Fruit fly (Drosophila melanogaster) whole organism, embryonic: Measurements from ENCODE around the gene CG9992.

Experiments used
- B-H2 ChIP-seq: fragments of 200-800 bp; sonication (Bioruptor generic); optimal IDR thresholded peaks from 2 replicates; lab custom pipeline; 2018; ENCODE audit warnings: missing biosample characterization, mild to moderate bottlenecking, missing genetic modification characterization
- CG11398 ChIP-seq: fragments of 200-800 bp; sonication (Bioruptor generic); optimal IDR thresholded peaks from 2 replicates; lab custom pipeline; 2016; ENCODE audit warnings: missing biosample characterization, missing genetic modification characterization
- CG13287 ChIP-seq: fragments of 200-800 bp; sonication (Bioruptor generic); IDR thresholded peaks from 2 replicates; pipeline ENCODE4 v1.3.6; 2022; ENCODE audit warnings: missing biosample characterization, missing genetic modification characterization; ENCODE audit not compliant: partially characterized antibody
- CG2199 ChIP-seq: fragments of 200-800 bp; sonication (Bioruptor generic); IDR thresholded peaks from 3 replicates; pipeline ENCODE4 v1.3.6; 2022; ENCODE audit warnings: missing biosample characterization, missing genetic modification characterization
- CG34224 ChIP-seq: fragments of 200-800 bp; sonication (Bioruptor generic); IDR thresholded peaks from 3 replicates; pipeline ENCODE4 v1.3.6; 2022; ENCODE audit warnings: missing biosample characterization, missing genetic modification characterization; ENCODE audit not compliant: partially characterized antibody
- CG34376 ChIP-seq: fragments of 200-800 bp; sonication (Bioruptor generic); optimal IDR thresholded peaks from 2 replicates; lab custom pipeline; 2018; ENCODE audit warnings: missing biosample characterization, mild to moderate bottlenecking, missing genetic modification characterization
- CG5180 ChIP-seq: fragments of 200-800 bp; sonication (Bioruptor generic); optimal IDR thresholded peaks from 3 replicates; lab custom pipeline; 2017; ENCODE audit warnings: missing biosample characterization, missing genetic modification characterization, mild to moderate bottlenecking, moderate library complexity, missing genetic modification reagents
- CG8281 ChIP-seq: fragments of 200-800 bp; sonication (Bioruptor generic); optimal IDR thresholded peaks from 2 replicates; lab custom pipeline; 2018; ENCODE audit warnings: missing biosample characterization, mild to moderate bottlenecking, missing genetic modification characterization, moderate library complexity
- CG8290 ChIP-seq, 3 experiments: fragments of 200-800 bp; sonication (Bioruptor generic); optimal IDR thresholded peaks; 2 replicates each; lab custom pipeline; 2016 to 2019; ENCODE audit warnings: missing biosample characterization in 3 of 3, missing genetic modification characterization in 3 of 3, mild to moderate bottlenecking in 2 of 3, moderate library complexity in 1 of 3
- CG9817 ChIP-seq: fragments of 200-800 bp; sonication (Bioruptor generic); optimal IDR thresholded peaks from 2 replicates; lab custom pipeline; 2018; ENCODE audit warnings: missing biosample characterization, mild to moderate bottlenecking, missing genetic modification characterization, moderate library complexity
- D ChIP-seq, 2 experiments: fragments of 200-800 bp in 1 of 2; fragments of >200 bp in 1 of 2; sonication (Bioruptor generic) in 1 of 2; optimal IDR thresholded peaks; 2 replicates in 1 of 2; 3 replicates in 1 of 2; lab custom pipeline; 2017; ENCODE audit warnings: mild to moderate bottlenecking in 1 of 2, missing biosample characterization in 1 of 2, missing genetic modification characterization in 1 of 2, missing genetic modification reagents in 1 of 2
- Deaf1 ChIP-seq: fragments of 200-800 bp; optimal IDR thresholded peaks from 3 replicates; lab custom pipeline; 2019; ENCODE audit warnings: missing biosample characterization, mild to moderate bottlenecking, missing genetic modification characterization, moderate library complexity
- Dek ChIP-seq: fragments of 200-800 bp; sonication (Bioruptor generic); optimal IDR thresholded peaks from 3 replicates; lab custom pipeline; 2019; ENCODE audit warnings: missing biosample characterization, mild to moderate bottlenecking, missing genetic modification characterization, moderate library complexity
- Doc3 ChIP-seq: fragments of 200-800 bp; sonication (Bioruptor generic); IDR thresholded peaks from 3 replicates; pipeline ENCODE4 v1.3.6; 2022; ENCODE audit warnings: missing biosample characterization, missing genetic modification characterization; ENCODE audit not compliant: partially characterized antibody
- Drgx ChIP-seq: fragments of 200-800 bp; sonication (Bioruptor generic); IDR thresholded peaks from 2 replicates; pipeline ENCODE4 v1.3.6; 2022; ENCODE audit warnings: missing biosample characterization, missing genetic modification characterization
- HLHmδ ChIP-seq: fragments of 200-800 bp; sonication (Bioruptor generic); optimal IDR thresholded peaks from 2 replicates; lab custom pipeline; 2018; ENCODE audit warnings: missing biosample characterization, mild to moderate bottlenecking, missing genetic modification characterization, moderate library complexity
- Hr78 ChIP-seq, 2 experiments: fragments of 200-800 bp in 1 of 2; fragments of >200 bp in 1 of 2; sonication (Bioruptor generic) in 1 of 2; optimal IDR thresholded peaks; 2 replicates each; lab custom pipeline; 2017 to 2019; ENCODE audit warnings: missing biosample characterization in 2 of 2, missing genetic modification characterization in 2 of 2, mild to moderate bottlenecking in 1 of 2, moderate library complexity in 1 of 2
- Jarid2 ChIP-seq: fragments of 200-800 bp; sonication (Bioruptor generic); optimal IDR thresholded peaks from 3 replicates; lab custom pipeline; 2017; ENCODE audit warnings: mild to moderate bottlenecking, missing biosample characterization, missing genetic modification reagents, missing genetic modification characterization
- NC2α ChIP-seq: fragments of 200-800 bp; sonication (Bioruptor generic); optimal IDR thresholded peaks from 2 replicates; lab custom pipeline; 2016; ENCODE audit warnings: missing biosample characterization, missing genetic modification characterization
- Neu2 ChIP-seq: fragments of 200-800 bp; sonication (Bioruptor generic); optimal IDR thresholded peaks from 3 replicates; lab custom pipeline; 2016; ENCODE audit warnings: missing biosample characterization, missing genetic modification characterization, borderline replicate concordance
- Pdp1 ChIP-seq, 2 experiments: fragments of 200-800 bp; sonication (Bioruptor generic); optimal IDR thresholded peaks; 3 replicates each; lab custom pipeline; 2016; ENCODE audit warnings: missing biosample characterization in 2 of 2, missing genetic modification characterization in 2 of 2, mild to moderate bottlenecking in 1 of 2, moderate library complexity in 1 of 2
- Spps ChIP-seq: fragments of 200-800 bp; sonication (Bioruptor generic); optimal IDR thresholded peaks from 2 replicates; lab custom pipeline; 2018; ENCODE audit warnings: missing biosample characterization, mild to moderate bottlenecking, missing genetic modification characterization
- Taf1 ChIP-seq: fragments of 200-800 bp; sonication (Bioruptor generic); IDR thresholded peaks from 2 replicates; pipeline ENCODE4 v1.3.6; 2022; ENCODE audit warnings: missing biosample characterization, missing genetic modification characterization
- abd-A ChIP-seq: fragments of 200-800 bp; sonication (Bioruptor generic); optimal IDR thresholded peaks from 3 replicates; lab custom pipeline; 2019; ENCODE audit warnings: missing biosample characterization, mild to moderate bottlenecking, missing genetic modification characterization, moderate library complexity
- cg ChIP-seq: fragments of 200-800 bp; sonication (Bioruptor generic); optimal IDR thresholded peaks from 3 replicates; lab custom pipeline; 2019; ENCODE audit warnings: missing biosample characterization, mild to moderate bottlenecking, missing genetic modification characterization, moderate library complexity
- chinmo ChIP-seq: fragments of 200-800 bp; sonication (Bioruptor generic); IDR thresholded peaks from 4 replicates; pipeline ENCODE4 v1.3.6; 2022; ENCODE audit warnings: missing biosample characterization, missing genetic modification characterization; ENCODE audit not compliant: partially characterized antibody
- eve ChIP-seq, 2 experiments: fragments of >200 bp; optimal IDR thresholded peaks; 2 replicates each; lab custom pipeline; 2017; ENCODE audit warnings: missing biosample characterization in 2 of 2, missing genetic modification characterization in 2 of 2
- ham ChIP-seq: fragments of 200-800 bp; sonication (Bioruptor generic); IDR thresholded peaks from 2 replicates; pipeline ENCODE4 v1.3.6; 2022; ENCODE audit warnings: missing biosample characterization, missing genetic modification characterization
- nom ChIP-seq: fragments of 200-800 bp; sonication (Bioruptor generic); optimal IDR thresholded peaks from 2 replicates; lab custom pipeline; 2017; ENCODE audit warnings: missing biosample characterization, missing genetic modification characterization, mild to moderate bottlenecking, moderate library complexity, missing genetic modification reagents
- onecut ChIP-seq: fragments of 200-800 bp; sonication (Bioruptor generic); IDR thresholded peaks from 2 replicates; pipeline ENCODE4 v1.3.6; 2022; ENCODE audit warnings: missing biosample characterization, missing genetic modification characterization
- pros ChIP-seq: fragments of 200-800 bp; sonication (Bioruptor generic); optimal IDR thresholded peaks from 3 replicates; lab custom pipeline; 2019; ENCODE audit warnings: missing biosample characterization, mild to moderate bottlenecking, missing genetic modification characterization, moderate library complexity
- trem ChIP-seq: fragments of 200-800 bp; optimal IDR thresholded peaks from 3 replicates; lab custom pipeline; 2019; ENCODE audit warnings: missing biosample characterization, mild to moderate bottlenecking, missing genetic modification characterization, moderate library complexity
- unc-4 ChIP-seq: fragments of 200-800 bp; sonication (Bioruptor generic); IDR thresholded peaks from 2 replicates; pipeline ENCODE4 v1.3.6; 2022; ENCODE audit warnings: missing biosample characterization, missing genetic modification characterization; ENCODE audit not compliant: partially characterized antibody
- yki ChIP-seq: fragments of >200 bp; optimal IDR thresholded peaks from 3 replicates; lab custom pipeline; 2018
- zen2 ChIP-seq: fragments of 200-800 bp; sonication (Bioruptor generic); IDR thresholded peaks from 3 replicates; pipeline ENCODE4 v1.3.6; 2022; ENCODE audit warnings: missing biosample characterization, missing genetic modification characterization; ENCODE audit not compliant: partially characterized antibody

CG9992 gene

DNA sequence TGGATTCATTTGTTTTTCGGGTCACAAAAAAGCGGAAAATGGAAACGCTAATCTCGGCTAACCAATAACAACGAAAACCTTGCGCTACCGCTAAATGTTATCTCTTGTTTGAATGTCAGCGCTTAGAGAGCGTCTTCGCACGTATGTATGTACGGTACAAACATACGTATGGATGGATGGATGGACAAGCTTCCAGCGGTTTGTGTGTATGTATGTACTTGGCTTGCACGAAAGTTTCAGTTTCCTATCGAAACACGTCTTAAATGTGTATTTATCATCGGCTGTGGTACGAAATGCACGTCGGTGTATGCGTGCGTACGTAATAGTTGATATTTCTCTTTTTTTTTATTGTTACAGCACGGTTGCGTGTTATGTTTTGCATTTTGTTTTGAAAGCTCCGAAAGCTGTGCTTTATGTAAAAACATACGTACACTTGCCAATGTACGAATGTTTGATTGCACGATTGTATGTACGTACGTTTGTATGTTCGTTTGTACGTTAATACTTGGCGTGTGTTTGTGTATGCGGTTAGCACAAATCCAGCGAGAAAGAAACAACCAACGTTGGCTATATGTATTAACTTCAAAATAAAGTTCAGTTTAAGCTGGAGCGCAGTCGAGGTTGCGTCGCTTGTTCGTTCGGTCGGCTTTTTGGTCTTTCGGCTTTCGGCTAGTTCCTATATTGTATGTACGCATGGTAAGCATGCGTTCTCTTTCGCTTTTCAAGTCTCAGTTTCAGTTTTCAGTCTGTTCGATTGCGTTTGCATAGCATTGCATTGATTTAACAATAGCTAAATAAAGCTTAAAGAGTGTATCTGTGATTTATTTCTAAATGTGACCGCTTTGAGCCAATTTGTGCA, 12.0 kb downstream of the CG9992 start, which contains the start of gene Fur2:
TSS of gene Fur2 (plus strand) at position 595 of the 859 bp plus-strand sequence.
- TF ChIP-seq CG5180 (GFP tag; lab: Kevin White, UChicago) (peak; percentile 75), pros (GFP tag; lab: Kevin White, UChicago) (peak; percentile 50), nom (GFP tag; lab: Kevin White, UChicago) (peak; percentile 49), trem (tag; lab: Kevin White, UChicago) (no peak), abd-A (tag; lab: Kevin White, UChicago) (peak; percentile 53), zen2 (GFP tag; lab: Robert Waterston, UW) (no peak), CG11398 (GFP tag; lab: Kevin White, UChicago) (no peak), CG8290 (GFP tag; optimal IDR thresholded peaks at IDR 0.05; lab: Kevin White, UChicago) (no peak), CG8290 (tag; optimal IDR thresholded peaks at IDR 0.05; lab: Kevin White, UChicago) (no peak), Doc3 (GFP tag; lab: Robert Waterston, UW) (no peak), Dek (no peak), CG2199 (GFP tag; lab: Robert Waterston, UW) (0 out of 3 replicates have a peak, but pooled peaks have one; percentile 59), Pdp1 (GFP tag; optimal IDR thresholded peaks at IDR 0.05; lab: Kevin White, UChicago) (peak in 1 of 2 experiments; percentile 95), chinmo (peak; percentile 87; the same call in 1 of the 4 replicates), unc-4 (GFP tag; lab: Robert Waterston, UW) (0 out of 2 replicates have a peak, but pooled peaks have one; percentile 10), cg (GFP tag; lab: Kevin White, UChicago) (peak; percentile 63), ham (no peak), Jarid2 (GFP tag; lab: Kevin White, UChicago) (no peak), CG9817 (tag; lab: Kevin White, UChicago) (no peak), B-H2 (GFP tag; lab: Kevin White, UChicago) (peak; percentile 7), Drgx (GFP tag; lab: Robert Waterston, UW) (peak; percentile 41; the same call in 1 of the 2 replicates), Hr78 (GFP tag; optimal IDR thresholded peaks at IDR 0.05; lab: Kevin White, UChicago) (no peak), Spps (no peak), eve (GFP tag; optimal IDR thresholded peaks at IDR 0.05; lab: Kevin White, UChicago) (peak in 1 of 2 experiments; percentile 45), Taf1 (GFP tag; lab: Robert Waterston, UW) (no peak), yki (lab: Kevin White, UChicago) (no peak), CG8281 (tag; lab: Kevin White, UChicago) (peak; percentile 52), CG34376 (GFP tag; lab: Kevin White, UChicago) (peak; percentile 27), NC2α (GFP tag; lab: Kevin White, UChicago) (no peak), CG34224 (GFP tag; lab: Robert Waterston, UW) (peak; percentile 35; the same call in 1 of the 3 replicates), onecut (GFP tag; lab: Robert Waterston, UW) (peak; percentile 18; the same call in 1 of the 2 replicates), Neu2 (no peak), CG13287 (0 out of 2 replicates have a peak, but pooled peaks have one; percentile 34), D (optimal IDR thresholded peaks at IDR 0.05; lab: Kevin White, UChicago) (no peak), D (GFP tag; optimal IDR thresholded peaks at IDR 0.05; lab: Kevin White, UChicago) (no peak), Deaf1 (tag; lab: Kevin White, UChicago) (peak; percentile 79), HLHmδ (GFP tag; lab: Kevin White, UChicago) (no peak)
